Worm (Caenorhabditis elegans) whole organism, L4/young adult: ENCODE data around the gene grl-8.

Experiments
- W03F9.2 ChIP-seq: fragments of 150-350 bp; optimal IDR thresholded peaks from 2 replicates; lab custom pipeline; 2014; ENCODE audit warnings: missing biosample characterization, missing genetic modification characterization
- dao-5 ChIP-seq: sonication (generic microtip); optimal IDR thresholded peaks from 2 replicates; lab custom pipeline; 2016; ENCODE audit warnings: missing genotype, missing genetic modification characterization, moderate library complexity, missing compliant biosample characterization
- him-1 ChIP-seq: sonication (generic microtip); optimal IDR thresholded peaks from 2 replicates; lab custom pipeline; 2016; ENCODE audit warnings: missing genotype, missing genetic modification reagents, missing genetic modification characterization, missing compliant biosample characterization

ce11 chrV:6690075-6690474 lies 42.8 kb downstream of the grl-8 start:
- TF ChIP-seq him-1 (tag; lab: Kevin White, UChicago) (no peak), dao-5 (tag; lab: Kevin White, UChicago) (no peak), W03F9.2 (tag; lab: Kevin White, UChicago) (no peak)
